Worm (Caenorhabditis elegans) whole organism, young adult: Measurements from ENCODE around the gene T19D12.9.

Source experiments
- F49E8.2 ChIP-seq: sonication (generic microtip); optimal IDR thresholded peaks from 3 replicates; lab custom pipeline; 2017; ENCODE audit warnings: missing genetic modification characterization, mild to moderate bottlenecking, missing compliant biosample characterization, antibody characterized with exemption, moderate library complexity; ENCODE audit not compliant: insufficient read depth
- Y56A3A.18 ChIP-seq: fragments of 200-800 bp; sonication (Bioruptor generic); IDR thresholded peaks from 2 replicates; pipeline ENCODE4 v1.3.6; 2022; ENCODE audit warnings: missing genetic modification reagents, missing genetic modification characterization, missing compliant biosample characterization
- attf-6 ChIP-seq: fragments of 200-800 bp; sonication (Bioruptor generic); IDR thresholded peaks from 2 replicates; pipeline ENCODE4 v1.3.6; 2022; ENCODE audit warnings: missing genetic modification reagents, missing genetic modification characterization, missing compliant biosample characterization
- ceh-58 ChIP-seq: fragments of 200-800 bp; sonication (Bioruptor generic); IDR thresholded peaks from 2 replicates; pipeline ENCODE4 v1.3.6; 2022; ENCODE audit warnings: missing genetic modification characterization, missing compliant biosample characterization
- chd-7 ChIP-seq: sonication (generic microtip); optimal IDR thresholded peaks from 2 replicates; lab custom pipeline; 2016; ENCODE audit warnings: mild to moderate bottlenecking, missing genetic modification characterization, moderate library complexity, missing compliant biosample characterization
- gei-17 ChIP-seq: fragments of 200-800 bp; sonication (Bioruptor generic); optimal IDR thresholded peaks from 2 replicates; lab custom pipeline; 2018; ENCODE audit warnings: mild to moderate bottlenecking, missing genetic modification characterization, missing compliant biosample characterization
- hlh-26 ChIP-seq: fragments of 200-800 bp; sonication (Bioruptor generic); conservative IDR thresholded peaks from 2 replicates; pipeline ENCODE4 v1.3.6; 2022; ENCODE audit warnings: missing genetic modification reagents, missing genetic modification characterization, missing compliant biosample characterization
- lir-1 ChIP-seq: fragments of 200-800 bp; sonication (Bioruptor generic); conservative IDR thresholded peaks from 2 replicates; pipeline ENCODE4 v1.3.6; 2022; ENCODE audit warnings: missing genetic modification reagents, missing genetic modification characterization, missing compliant biosample characterization
- mxl-1 ChIP-seq: sonication (generic microtip); optimal IDR thresholded peaks from 2 replicates; lab custom pipeline; 2016; ENCODE audit warnings: missing genetic modification characterization, missing compliant biosample characterization
- nfya-1 ChIP-seq: sonication (generic microtip); optimal IDR thresholded peaks from 2 replicates; lab custom pipeline; 2017; ENCODE audit warnings: antibody characterized with exemption, missing compliant biosample characterization, missing genetic modification characterization, borderline replicate concordance; ENCODE audit not compliant: insufficient read depth
- nfya-2 ChIP-seq: fragments of 200-800 bp; sonication (Bioruptor generic); IDR thresholded peaks from 2 replicates; pipeline ENCODE4 v1.3.6; 2022; ENCODE audit warnings: missing genetic modification reagents, missing genetic modification characterization, missing compliant biosample characterization
- rcor-1 ChIP-seq: fragments of 200-800 bp; sonication (Bioruptor generic); IDR thresholded peaks from 2 replicates; pipeline ENCODE4 v1.3.6; 2022; ENCODE audit warnings: missing genetic modification reagents, missing genetic modification characterization, missing compliant biosample characterization
- snpc-4 ChIP-seq, 5 experiments: fragments of 150-350 bp in 1 of 5; sonication (generic microtip) in 4 of 5; optimal IDR thresholded peaks; 2 replicates each; lab custom pipeline; 2014 to 2018; ENCODE audit warnings: missing genetic modification characterization in 5 of 5, missing biosample characterization in 3 of 5, antibody characterized with exemption in 2 of 5, mild to moderate bottlenecking in 2 of 5, missing compliant biosample characterization in 2 of 5, missing genotype in 2 of 5, moderate library complexity in 2 of 5, missing genetic modification reagents in 1 of 5

DNA sequence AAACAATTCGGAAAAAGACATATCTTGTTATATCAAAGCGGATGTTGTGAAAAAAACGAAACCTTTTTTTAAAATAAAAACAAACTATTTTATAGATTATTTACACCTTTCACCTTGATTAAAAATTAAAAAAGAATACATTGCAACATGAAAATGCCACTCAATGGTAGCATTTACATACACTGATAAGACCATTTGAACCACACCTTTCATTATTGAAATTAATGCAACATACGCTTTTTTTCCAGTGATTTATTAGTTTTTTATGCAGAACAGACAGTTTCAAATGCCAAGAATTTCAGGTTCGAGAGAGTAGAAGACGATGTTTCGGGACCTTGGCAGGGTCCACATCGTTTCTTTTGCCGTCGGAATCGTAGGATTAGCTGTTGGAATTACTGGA, 12.4 kb upstream of the T19D12.9 start, which contains the start of gene T19D12.1:
- TF ChIP-seq snpc-4 (GFP tag; optimal IDR thresholded peaks at IDR 0.05; lab: Kevin White, UChicago): no peak
- TF ChIP-seq snpc-4 (tag; optimal IDR thresholded peaks at IDR 0.05; lab: Kevin White, UChicago): no peak
- TF ChIP-seq gei-17 (GFP tag; lab: Kevin White, UChicago): no peak
- TF ChIP-seq ceh-58 (GFP tag; lab: Robert Waterston, UW): no peak
- no peak for TF ChIP-seq chd-7
- no peak for TF ChIP-seq attf-6 (GFP tag; lab: Robert Waterston, UW)
- no peak for TF ChIP-seq F49E8.2 (tag; lab: Kevin White, UChicago)
- TF ChIP-seq lir-1 (GFP tag; lab: Robert Waterston, UW): no peak
- no peak for TF ChIP-seq nfya-1 (tag; lab: Kevin White, UChicago)
- TF ChIP-seq mxl-1 (tag; lab: Kevin White, UChicago): no peak
- no peak for TF ChIP-seq nfya-2 (GFP tag; lab: Robert Waterston, UW)
- no peak for TF ChIP-seq Y56A3A.18 (GFP tag; lab: Robert Waterston, UW)
- no peak for TF ChIP-seq hlh-26 (GFP tag; lab: Robert Waterston, UW)
- TF ChIP-seq rcor-1 (GFP tag; lab: Robert Waterston, UW): no peak
